Fruit fly (Drosophila melanogaster) whole organism, embryonic: ENCODE results near the gene Lsp2.
A peak's percentile ranks its signal among the peaks of the same experiment; 100 is the strongest.

Experiments
- Atf6 ChIP-seq: fragments of 200-800 bp; sonication (Bioruptor generic); IDR thresholded peaks from 2 replicates; pipeline ENCODE4 v1.3.6; 2022; ENCODE audit warnings: missing biosample characterization, missing genetic modification characterization
- B-H2 ChIP-seq: fragments of 200-800 bp; sonication (Bioruptor generic); optimal IDR thresholded peaks from 2 replicates; lab custom pipeline; 2018; ENCODE audit warnings: missing biosample characterization, mild to moderate bottlenecking, missing genetic modification characterization
- CG10209 ChIP-seq: fragments of 200-800 bp; sonication (Bioruptor generic); optimal IDR thresholded peaks from 3 replicates; lab custom pipeline; 2017; ENCODE audit warnings: missing biosample characterization, mild to moderate bottlenecking, missing genetic modification characterization, missing genetic modification reagents
- CG10274 ChIP-seq: fragments of 200-800 bp; sonication (Bioruptor generic); optimal IDR thresholded peaks from 3 replicates; lab custom pipeline; 2017; ENCODE audit warnings: missing biosample characterization, mild to moderate bottlenecking, missing genetic modification characterization
- CG10321 ChIP-seq: fragments of 200-800 bp; sonication (Bioruptor generic); IDR thresholded peaks from 2 replicates; pipeline ENCODE4 v1.3.6; 2022; ENCODE audit warnings: missing biosample characterization, missing genetic modification characterization
- CG12236 ChIP-seq: fragments of 200-800 bp; sonication (Bioruptor generic); optimal IDR thresholded peaks from 2 replicates; lab custom pipeline; 2016; ENCODE audit warnings: missing biosample characterization, missing genetic modification characterization
- CG12942 ChIP-seq: fragments of 200-800 bp; sonication (Bioruptor generic); optimal IDR thresholded peaks from 3 replicates; lab custom pipeline; 2016; ENCODE audit warnings: missing biosample characterization, missing genetic modification characterization
- CG13123 ChIP-seq: fragments of 200-800 bp; sonication (Bioruptor generic); optimal IDR thresholded peaks from 2 replicates; lab custom pipeline; 2016; ENCODE audit warnings: missing biosample characterization, missing genetic modification characterization
- CG1792 ChIP-seq: fragments of 200-800 bp; sonication (Bioruptor generic); optimal IDR thresholded peaks from 2 replicates; lab custom pipeline; 2016; ENCODE audit warnings: missing biosample characterization, missing genetic modification characterization
- CG18764 ChIP-seq: fragments of 200-800 bp; sonication (Bioruptor generic); optimal IDR thresholded peaks from 3 replicates; lab custom pipeline; 2016; ENCODE audit warnings: missing biosample characterization, missing genetic modification characterization
- CG2120 ChIP-seq: fragments of 200-800 bp; sonication (Bioruptor generic); optimal IDR thresholded peaks from 3 replicates; lab custom pipeline; 2016; ENCODE audit warnings: missing biosample characterization, missing genetic modification characterization
- CG34224 ChIP-seq: fragments of 200-800 bp; sonication (Bioruptor generic); IDR thresholded peaks from 3 replicates; pipeline ENCODE4 v1.3.6; 2022; ENCODE audit warnings: missing biosample characterization, missing genetic modification characterization; ENCODE audit not compliant: partially characterized antibody
- CG3726 ChIP-seq: fragments of 200-800 bp; sonication (Bioruptor generic); IDR thresholded peaks from 3 replicates; pipeline ENCODE4, ENCODE4 v1.3.6; 2022; ENCODE audit warnings: missing biosample characterization, missing genetic modification characterization
- CG4360 ChIP-seq: fragments of 200-800 bp; sonication (Bioruptor generic); IDR thresholded peaks from 2 replicates; pipeline ENCODE4 v1.3.6; 2022; ENCODE audit warnings: missing biosample characterization, missing genetic modification characterization
- CG7786 ChIP-seq: fragments of 200-800 bp; sonication (Bioruptor generic); optimal IDR thresholded peaks from 2 replicates; lab custom pipeline; 2016; ENCODE audit warnings: missing biosample characterization, missing genetic modification characterization
- CG9817 ChIP-seq: fragments of 200-800 bp; sonication (Bioruptor generic); optimal IDR thresholded peaks from 2 replicates; lab custom pipeline; 2018; ENCODE audit warnings: missing biosample characterization, mild to moderate bottlenecking, missing genetic modification characterization, moderate library complexity
- CHES-1-like ChIP-seq: fragments of 200-800 bp; sonication (Bioruptor generic); optimal IDR thresholded peaks from 2 replicates; lab custom pipeline; 2016; ENCODE audit warnings: missing biosample characterization, missing genetic modification characterization
- CkIIα-i1 ChIP-seq: fragments of 200-800 bp; sonication (Bioruptor generic); IDR thresholded peaks from 2 replicates; pipeline ENCODE4 v1.3.6; 2022; ENCODE audit warnings: missing biosample characterization, missing genetic modification characterization
- Fer2 ChIP-seq: fragments of 200-800 bp; sonication (Bioruptor generic); optimal IDR thresholded peaks from 2 replicates; lab custom pipeline; 2018; ENCODE audit warnings: missing biosample characterization, mild to moderate bottlenecking, missing genetic modification characterization, moderate library complexity
- H15 ChIP-seq: fragments of 200-800 bp; sonication (Bioruptor generic); IDR thresholded peaks from 3 replicates; pipeline ENCODE4 v1.3.6; 2022; ENCODE audit warnings: missing biosample characterization, missing genetic modification characterization
- Hand ChIP-seq: fragments of 200-800 bp; sonication (Bioruptor generic); optimal IDR thresholded peaks from 2 replicates; lab custom pipeline; 2017; ENCODE audit warnings: mild to moderate bottlenecking, missing biosample characterization, missing genetic modification reagents, missing genetic modification characterization
- Kr ChIP-seq: fragments of 200-800 bp; sonication (Bioruptor generic); optimal IDR thresholded peaks from 2 replicates; lab custom pipeline; 2017; ENCODE audit warnings: missing biosample characterization, mild to moderate bottlenecking, missing genetic modification characterization
- Max ChIP-seq: fragments of 200-800 bp; sonication (Bioruptor generic); optimal IDR thresholded peaks from 2 replicates; lab custom pipeline; 2016; ENCODE audit warnings: missing biosample characterization, mild to moderate bottlenecking, missing genetic modification characterization
- Med ChIP-seq: fragments of 200-800 bp; sonication (Bioruptor generic); peaks from one replicate; lab custom pipeline; 2016; ENCODE audit warnings: missing biosample characterization, missing genetic modification characterization, mild to moderate bottlenecking, inconsistent platforms, moderate library complexity
- Ptx1 ChIP-seq: fragments of 200-800 bp; sonication (Bioruptor generic); IDR thresholded peaks from 2 replicates; pipeline ENCODE4 v1.3.6; 2022; ENCODE audit warnings: missing biosample characterization, missing genetic modification characterization
- Rx ChIP-seq: fragments of 200-800 bp; sonication (Bioruptor generic); IDR thresholded peaks from 2 replicates; pipeline ENCODE4 v1.3.6; 2022; ENCODE audit warnings: missing biosample characterization, missing genetic modification characterization
- Scr ChIP-seq: fragments of 200-800 bp; sonication (Bioruptor generic); IDR thresholded peaks from 2 replicates; pipeline ENCODE4 v1.3.6; 2022; ENCODE audit warnings: missing biosample characterization, missing genetic modification characterization; ENCODE audit not compliant: partially characterized antibody
- Sox102F ChIP-seq: fragments of 200-800 bp; sonication (Bioruptor generic); optimal IDR thresholded peaks from 2 replicates; lab custom pipeline; 2018; ENCODE audit warnings: missing biosample characterization, mild to moderate bottlenecking, missing genetic modification characterization, moderate library complexity
- Usf ChIP-seq: fragments of 200-800 bp; sonication (Bioruptor generic); optimal IDR thresholded peaks from 2 replicates; lab custom pipeline; 2017; ENCODE audit warnings: missing genotype, missing biosample characterization, missing genetic modification characterization
- cas ChIP-seq: fragments of 200-800 bp; sonication (Bioruptor generic); IDR thresholded peaks from 2 replicates; pipeline ENCODE4 v1.3.6; 2022; ENCODE audit warnings: missing biosample characterization, missing genetic modification characterization
- corto ChIP-seq: fragments of 200-800 bp; sonication (Bioruptor generic); optimal IDR thresholded peaks from 2 replicates; lab custom pipeline; 2016; ENCODE audit warnings: missing biosample characterization, mild to moderate bottlenecking, missing genetic modification characterization, moderate library complexity
- fd3F ChIP-seq: fragments of 200-800 bp; sonication (Bioruptor generic); optimal IDR thresholded peaks from 2 replicates; lab custom pipeline; 2018; ENCODE audit warnings: missing biosample characterization, mild to moderate bottlenecking, missing genetic modification characterization, moderate library complexity
- fu2 ChIP-seq: fragments of 200-800 bp; sonication (Bioruptor generic); optimal IDR thresholded peaks from 2 replicates; lab custom pipeline; 2016; ENCODE audit warnings: missing biosample characterization, missing genetic modification characterization
- gsb-n ChIP-seq: fragments of 200-800 bp; sonication (Bioruptor generic); optimal IDR thresholded peaks from 3 replicates; lab custom pipeline; 2018; ENCODE audit warnings: missing biosample characterization, mild to moderate bottlenecking, missing genetic modification characterization
- her ChIP-seq: fragments of 200-800 bp; sonication (Bioruptor generic); optimal IDR thresholded peaks from 2 replicates; lab custom pipeline; 2016; ENCODE audit warnings: missing biosample characterization, missing genetic modification characterization
- kah ChIP-seq: fragments of 200-800 bp; sonication (Bioruptor generic); optimal IDR thresholded peaks from 2 replicates; lab custom pipeline; 2018; ENCODE audit warnings: missing biosample characterization, mild to moderate bottlenecking, missing genetic modification characterization
- lmd ChIP-seq: fragments of 200-800 bp; sonication (Bioruptor generic); IDR thresholded peaks from 2 replicates; pipeline ENCODE4 v1.3.6; 2022; ENCODE audit warnings: missing biosample characterization, missing genetic modification characterization
- lola ChIP-seq, 3 experiments: fragments of >200 bp in 2 of 3; fragments of 200-800 bp in 1 of 3; sonication (Bioruptor generic) in 1 of 3; optimal IDR thresholded peaks; 2 replicates each; lab custom pipeline; 2017 to 2019; ENCODE audit warnings: missing biosample characterization in 3 of 3, missing genetic modification characterization in 3 of 3, mild to moderate bottlenecking in 1 of 3, moderate library complexity in 1 of 3
- maf-S ChIP-seq: fragments of 200-800 bp; sonication (Bioruptor generic); optimal IDR thresholded peaks from 2 replicates; lab custom pipeline; 2016; ENCODE audit warnings: missing biosample characterization, missing genetic modification characterization
- oc ChIP-seq: fragments of 200-800 bp; sonication (Bioruptor generic); optimal IDR thresholded peaks from 2 replicates; lab custom pipeline; 2018; ENCODE audit warnings: missing biosample characterization, mild to moderate bottlenecking, missing genetic modification characterization, moderate library complexity
- otp ChIP-seq: fragments of 200-800 bp; sonication (Bioruptor generic); IDR thresholded peaks from 3 replicates; pipeline ENCODE4, ENCODE4 v1.3.6; 2022; ENCODE audit warnings: missing biosample characterization, missing genetic modification characterization
- phol ChIP-seq: fragments of 200-800 bp; sonication (Bioruptor generic); optimal IDR thresholded peaks from 3 replicates; lab custom pipeline; 2018; ENCODE audit warnings: missing biosample characterization, mild to moderate bottlenecking, missing genetic modification characterization, moderate library complexity
- psq ChIP-seq: fragments of 200-800 bp; sonication (Bioruptor generic); optimal IDR thresholded peaks from 2 replicates; lab custom pipeline; 2017; ENCODE audit warnings: missing biosample characterization, missing genetic modification characterization
- sim ChIP-seq: fragments of 200-800 bp; sonication (Bioruptor generic); IDR thresholded peaks from 2 replicates; pipeline ENCODE4 v1.3.6; 2022; ENCODE audit warnings: missing biosample characterization, missing genetic modification characterization
- slou ChIP-seq: fragments of 200-800 bp; sonication (Bioruptor generic); optimal IDR thresholded peaks from 3 replicates; lab custom pipeline; 2016; ENCODE audit warnings: missing biosample characterization, missing genetic modification characterization
- stc ChIP-seq: fragments of 200-800 bp; sonication (Bioruptor generic); IDR thresholded peaks from 2 replicates; pipeline ENCODE4 v1.3.6; 2022; ENCODE audit warnings: missing biosample characterization, missing genetic modification characterization
- tin ChIP-seq: fragments of 200-800 bp; sonication (Bioruptor generic); optimal IDR thresholded peaks from 3 replicates; lab custom pipeline; 2016; ENCODE audit warnings: missing biosample characterization, missing genetic modification characterization
- twi ChIP-seq: fragments of 200-800 bp; optimal IDR thresholded peaks from 2 replicates; lab custom pipeline; 2019; ENCODE audit warnings: missing biosample characterization, mild to moderate bottlenecking, missing genetic modification characterization, moderate library complexity
- zen ChIP-seq: fragments of 200-800 bp; sonication (Bioruptor generic); optimal IDR thresholded peaks from 3 replicates; lab custom pipeline; 2018; ENCODE audit warnings: missing biosample characterization, mild to moderate bottlenecking, missing genetic modification characterization, moderate library complexity

Gene Lsp2

dm6 chr3L:12090898-12091685, 38.1 kb upstream of the Lsp2 start (continued):
- TF ChIP-seq CG18764 (GFP tag; lab: Kevin White, UChicago) (peak; percentile 37), Med (GFP tag; lab: Kevin White, UChicago) (peak; percentile 80), CG34224 (no peak), fd3F (GFP tag; lab: Kevin White, UChicago) (peak; percentile 62), CG10321 (GFP tag; lab: Robert Waterston, UW) (no peak), otp (GFP tag; lab: Robert Waterston, UW) (peak; percentile 4; the same call in 1 of the 3 replicates), Fer2 (tag; lab: Kevin White, UChicago) (no peak), stc (GFP tag; lab: Robert Waterston, UW) (peak; percentile 54; the same call in 1 of the 2 replicates), corto (GFP tag; lab: Kevin White, UChicago) (no peak), CkIIα-i1 (no peak), CG2120 (GFP tag; lab: Kevin White, UChicago) (peak; percentile 77), CG1792 (GFP tag; lab: Kevin White, UChicago) (peak; percentile 59), twi (tag; lab: Kevin White, UChicago) (peak; percentile 23), lmd (GFP tag; lab: Robert Waterston, UW) (peak; percentile 78), maf-S (GFP tag; lab: Kevin White, UChicago) (peak; percentile 8), lola (GFP tag; optimal IDR thresholded peaks at IDR 0.05; lab: Kevin White, UChicago) (no peak), slou (GFP tag; lab: Kevin White, UChicago) (peak; percentile 34), CG12236 (no peak), gsb-n (tag; lab: Kevin White, UChicago) (no peak), Sox102F (GFP tag; lab: Kevin White, UChicago) (peak; percentile 68), H15 (GFP tag; lab: Robert Waterston, UW) (0 out of 3 replicates have a peak, but pooled peaks have one; percentile 34), Atf6 (GFP tag; lab: Robert Waterston, UW) (peak; percentile 76; the same call in 1 of the 2 replicates), CG4360 (GFP tag; lab: Robert Waterston, UW) (no peak), kah (GFP tag; lab: Kevin White, UChicago) (no peak), CG10209 (peak; percentile 59), psq (GFP tag; lab: Kevin White, UChicago) (no peak), CG9817 (peak; percentile 72), her (GFP tag; lab: Kevin White, UChicago) (no peak), Ptx1 (peak; percentile 77), Kr (GFP tag; lab: Kevin White, UChicago) (no peak), tin (GFP tag; lab: Kevin White, UChicago) (no peak), CG10274 (peak; percentile 25), cas (GFP tag; lab: Robert Waterston, UW) (no peak), CG13123 (GFP tag; lab: Kevin White, UChicago) (no peak), Usf (GFP tag; lab: Kevin White, UChicago) (no peak), CG12942 (peak; percentile 43), CG7786 (peak; percentile 20), fu2 (GFP tag; lab: Kevin White, UChicago) (no peak), phol (tag; lab: Kevin White, UChicago) (peak; percentile 53), Hand (GFP tag; lab: Kevin White, UChicago) (peak; percentile 43), oc (tag; lab: Kevin White, UChicago) (no peak), sim (GFP tag; lab: Robert Waterston, UW) (no peak), Rx (GFP tag; lab: Robert Waterston, UW) (0 out of 2 replicates have a peak, but pooled peaks have one; percentile 28), B-H2 (no peak), Scr (no peak), Max (no peak), CG3726 (GFP tag; lab: Robert Waterston, UW) (0 out of 3 replicates have a peak, but pooled peaks have one; percentile 42), CHES-1-like (peak; percentile 9), zen (tag; lab: Kevin White, UChicago) (no peak)
